Worm (Caenorhabditis elegans): ENCODE results near the gene C46G7.2.

C46G7.2 gene

ce11 chrIV:6035113-6035512, 20.1 kb downstream of the C46G7.2 start:
- no peak for TF ChIP-seq dsc-1 (tag; optimal IDR thresholded peaks at IDR 0.05)
- TF ChIP-seq lin-15B (tag; optimal IDR thresholded peaks at IDR 0.05), result no peak
- no peak for TF ChIP-seq nhr-20 (tag; optimal IDR thresholded peaks at IDR 0.05)
- no peak for TF ChIP-seq tbx-2 (tag; optimal IDR thresholded peaks at IDR 0.05)
- no peak for TF ChIP-seq xbp-1 (tag; optimal IDR thresholded peaks at IDR 0.05)
- no peak for TF ChIP-seq aha-1 (tag; optimal IDR thresholded peaks at IDR 0.05)
- no peak for TF ChIP-seq skn-1 (tag; optimal IDR thresholded peaks at IDR 0.05)
- TF ChIP-seq unc-62 (GFP tag; optimal IDR thresholded peaks at IDR 0.05), result no peak
- no peak for TF ChIP-seq ceh-88 (GFP tag; IDR thresholded peaks at IDR 0.05)
- no peak for TF ChIP-seq Y116A8C.19 (tag; optimal IDR thresholded peaks at IDR 0.05; ENCODE audit: borderline replicate concordance)
- no peak for TF ChIP-seq isw-1 (GFP tag; IDR thresholded peaks at IDR 0.05)
- no peak for TF ChIP-seq snpc-4 (tag; optimal IDR thresholded peaks at IDR 0.05)
- TF ChIP-seq zip-4 (GFP tag; optimal IDR thresholded peaks at IDR 0.05), result no peak

DNA sequence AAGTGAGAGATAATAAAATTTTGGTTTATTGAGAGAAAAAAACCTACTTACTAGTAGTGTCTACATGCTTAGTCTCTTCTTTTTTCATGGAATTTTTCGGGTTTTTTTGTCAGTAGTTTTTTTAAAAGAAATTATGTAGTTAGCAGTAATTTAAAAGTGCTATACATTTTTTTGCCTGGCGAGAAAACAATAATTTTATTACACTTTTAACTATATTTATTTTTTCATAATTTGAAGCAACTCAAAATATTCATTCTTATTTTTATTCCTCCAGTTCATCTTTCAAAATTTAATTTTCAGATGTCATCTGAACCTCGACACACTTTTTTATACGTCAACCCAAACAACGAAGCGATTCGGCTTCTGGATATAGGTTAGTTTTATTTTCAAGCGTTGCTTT, 25.7 kb downstream of the C46G7.2 start, which contains the start of gene kcc-2:
Gene kcc-2 (plus strand): TSS at position 301 of the 400 bp plus-strand sequence.
- TF ChIP-seq pax-3 (tag; optimal IDR thresholded peaks at IDR 0.05) (no peak), nhr-90 (tag; optimal IDR thresholded peaks at IDR 0.05; ENCODE audit: poor library complexity) (no peak), sptf-1 (tag; optimal IDR thresholded peaks at IDR 0.05) (no peak), sox-4 (tag; optimal IDR thresholded peaks at IDR 0.05) (no peak), ztf-4 (tag; optimal IDR thresholded peaks at IDR 0.05) (no peak), ztf-11 (tag; optimal IDR thresholded peaks at IDR 0.05) (no peak), rnt-1 (tag; optimal IDR thresholded peaks at IDR 0.05) (no peak), vab-15 (tag; optimal IDR thresholded peaks at IDR 0.05) (no peak), ama-1 (optimal IDR thresholded peaks at IDR 0.05) (no peak), swsn-7 (tag; optimal IDR thresholded peaks at IDR 0.05) (no peak), nhr-71 (tag; optimal IDR thresholded peaks at IDR 0.05) (no peak), dpl-1 (GFP tag; optimal IDR thresholded peaks at IDR 0.05) (no peak), nhr-84 (tag; optimal IDR thresholded peaks at IDR 0.05) (no peak)

- no peak for TF ChIP-seq dpl-1 (GFP tag; optimal IDR thresholded peaks at IDR 0.05)
- no peak for TF ChIP-seq nhr-85 (tag)
- peak; percentile 56 for TF ChIP-seq fkh-10 (GFP tag; optimal IDR thresholded peaks at IDR 0.05)
- TF ChIP-seq mab-9 (GFP tag; IDR thresholded peaks at IDR 0.05), result 0 out of 2 replicates have a peak, but pooled peaks have one; percentile 15
- TF ChIP-seq lin-39 (tag; optimal IDR thresholded peaks at IDR 0.05), result peak; percentile 82
- no peak for TF ChIP-seq aly-2 (tag; optimal IDR thresholded peaks at IDR 0.05)
- TF ChIP-seq ceh-82 (tag; optimal IDR thresholded peaks at IDR 0.05), result no peak
- no peak for TF ChIP-seq ces-1 (GFP tag; optimal IDR thresholded peaks at IDR 0.05)
- no peak for TF ChIP-seq nhr-77 (tag; optimal IDR thresholded peaks at IDR 0.05)
- no peak for TF ChIP-seq nhr-28 (tag; optimal IDR thresholded peaks at IDR 0.05)
- no peak for TF ChIP-seq pqm-1 (tag; optimal IDR thresholded peaks at IDR 0.05)
- no peak for TF ChIP-seq C16A3.4 (tag; optimal IDR thresholded peaks at IDR 0.05)
- peak; percentile 73 for TF ChIP-seq dsc-1 (tag; optimal IDR thresholded peaks at IDR 0.05)
- no peak for TF ChIP-seq nhr-76 (tag; optimal IDR thresholded peaks at IDR 0.05)
- TF ChIP-seq isw-1 (GFP tag; IDR thresholded peaks at IDR 0.05), result no peak
- TF ChIP-seq ceh-88 (GFP tag; IDR thresholded peaks at IDR 0.05), result no peak
- TF ChIP-seq efl-1 (optimal IDR thresholded peaks at IDR 0.05), result no peak
- TF ChIP-seq efl-1 (GFP tag; optimal IDR thresholded peaks at IDR 0.05 in 1 of 2), result peak in 1 of 2 experiments; percentile 57
- no peak for TF ChIP-seq F16B12.6 (tag; optimal IDR thresholded peaks at IDR 0.05)
- TF ChIP-seq vab-15 (tag; optimal IDR thresholded peaks at IDR 0.05), result peak; percentile 100
- TF ChIP-seq lsy-2 (tag; optimal IDR thresholded peaks at IDR 0.05), result peak in 1 of 2 experiments; percentile 0
- TF ChIP-seq ets-5 (GFP tag; IDR thresholded peaks at IDR 0.05), result no peak
- TF ChIP-seq lin-13 (GFP tag; optimal IDR thresholded peaks at IDR 0.05), result no peak
- TF ChIP-seq nhr-19 (GFP tag; conservative IDR thresholded peaks at IDR 0.05), result no peak
- no peak for TF ChIP-seq hpl-2 (GFP tag; optimal IDR thresholded peaks at IDR 0.05)
- no peak for TF ChIP-seq hlh-17 (GFP tag; optimal IDR thresholded peaks at IDR 0.05; ENCODE audit: borderline replicate concordance)
- TF ChIP-seq lin-14 (GFP tag; optimal IDR thresholded peaks at IDR 0.05), result peak; percentile 73
- no peak for TF ChIP-seq C04F5.9 (tag; optimal IDR thresholded peaks at IDR 0.05)
- no peak for TF ChIP-seq swsn-7 (tag; optimal IDR thresholded peaks at IDR 0.05)
- TF ChIP-seq pag-3 (tag; optimal IDR thresholded peaks at IDR 0.05; ENCODE audit: borderline replicate concordance, insufficient read depth), result no peak
- TF ChIP-seq zip-4 (GFP tag; optimal IDR thresholded peaks at IDR 0.05), result no peak
- TF ChIP-seq nhr-71 (tag; optimal IDR thresholded peaks at IDR 0.05), result peak; percentile 22
- TF ChIP-seq pax-3 (tag; optimal IDR thresholded peaks at IDR 0.05), result no peak
Measured at ce11 chrIV:6047164-6047727, 32.3 kb downstream of the C46G7.2 start.
